Fruit fly (Drosophila melanogaster) whole organism, pupa: ENCODE data around the gene sws.

Source experiments
- CG13204 ChIP-seq: fragments of 200-800 bp; sonication (Bioruptor generic); optimal IDR thresholded peaks from 2 replicates; lab custom pipeline; 2018; ENCODE audit warnings: missing biosample characterization, mild to moderate bottlenecking, missing genetic modification characterization, moderate library complexity
- CG14655 ChIP-seq: fragments of 200-800 bp; sonication (Bioruptor generic); optimal IDR thresholded peaks from 3 replicates; lab custom pipeline; 2017; ENCODE audit warnings: mild to moderate bottlenecking, missing biosample characterization, missing genetic modification reagents, missing genetic modification characterization
- CG34367 ChIP-seq: fragments of 200-800 bp; sonication (Bioruptor generic); optimal IDR thresholded peaks from 2 replicates; lab custom pipeline; 2018; ENCODE audit warnings: missing biosample characterization, mild to moderate bottlenecking, missing genetic modification characterization
- CG4496 ChIP-seq: fragments of 200-800 bp; sonication (Bioruptor generic); IDR thresholded peaks from 3 replicates; pipeline ENCODE4 v1.3.6; 2022; ENCODE audit warnings: missing biosample characterization, missing genetic modification characterization
- CG8159 ChIP-seq: fragments of 200-800 bp; sonication (Bioruptor generic); optimal IDR thresholded peaks from 3 replicates; lab custom pipeline; 2018; ENCODE audit warnings: missing biosample characterization, mild to moderate bottlenecking, missing genetic modification characterization, moderate library complexity
- CG8301 ChIP-seq: fragments of 200-800 bp; sonication (Bioruptor generic); optimal IDR thresholded peaks from 2 replicates; lab custom pipeline; 2018; ENCODE audit warnings: missing biosample characterization, mild to moderate bottlenecking, missing genetic modification characterization
- Ets98B ChIP-seq: fragments of 200-800 bp; sonication (Bioruptor generic); IDR thresholded peaks from 2 replicates; pipeline ENCODE4 v1.3.6; 2022; ENCODE audit warnings: missing biosample characterization, missing genetic modification characterization
- rn ChIP-seq: fragments of 200-800 bp; sonication (Bioruptor generic); IDR thresholded peaks from 2 replicates; pipeline ENCODE4 v1.3.6; 2022; ENCODE audit warnings: missing biosample characterization, missing genetic modification characterization

DNA sequence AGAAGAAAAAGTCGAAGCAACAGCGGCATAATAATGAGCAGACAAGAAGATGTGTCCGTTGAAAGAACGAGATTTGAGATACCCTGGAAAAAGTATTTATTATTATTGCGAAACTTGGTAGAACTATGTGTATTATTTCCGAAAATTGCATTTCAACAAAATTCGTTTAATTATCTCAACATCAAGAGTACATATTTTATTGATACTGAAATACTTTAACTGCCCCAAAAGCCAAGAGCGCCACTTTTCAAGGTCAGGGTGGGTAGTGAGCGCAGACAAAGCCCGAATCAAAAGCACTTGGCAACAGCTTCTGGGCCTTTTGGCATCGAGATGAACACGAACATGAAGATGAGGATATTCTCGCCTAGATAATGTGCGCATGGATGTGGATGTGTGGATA lies 11.2 kb upstream of the sws start:
- no peak for TF ChIP-seq rn (GFP tag; lab: Robert Waterston, UW)
- TF ChIP-seq CG8301 (tag; lab: Kevin White, UChicago), result peak; percentile 36
- TF ChIP-seq CG34367 (tag; lab: Kevin White, UChicago), result peak; percentile 43
- no peak for TF ChIP-seq Ets98B (GFP tag; lab: Robert Waterston, UW)
- peak; percentile 60 for TF ChIP-seq CG8159 (tag; lab: Kevin White, UChicago)
- peak; percentile 58 for TF ChIP-seq CG14655
- TF ChIP-seq CG4496 (GFP tag; lab: Robert Waterston, UW), result no peak
- no peak for TF ChIP-seq CG13204 (GFP tag; lab: Kevin White, UChicago)
